Fruit fly (Drosophila melanogaster): Measurements from ENCODE around the gene CanA1.

DNA sequence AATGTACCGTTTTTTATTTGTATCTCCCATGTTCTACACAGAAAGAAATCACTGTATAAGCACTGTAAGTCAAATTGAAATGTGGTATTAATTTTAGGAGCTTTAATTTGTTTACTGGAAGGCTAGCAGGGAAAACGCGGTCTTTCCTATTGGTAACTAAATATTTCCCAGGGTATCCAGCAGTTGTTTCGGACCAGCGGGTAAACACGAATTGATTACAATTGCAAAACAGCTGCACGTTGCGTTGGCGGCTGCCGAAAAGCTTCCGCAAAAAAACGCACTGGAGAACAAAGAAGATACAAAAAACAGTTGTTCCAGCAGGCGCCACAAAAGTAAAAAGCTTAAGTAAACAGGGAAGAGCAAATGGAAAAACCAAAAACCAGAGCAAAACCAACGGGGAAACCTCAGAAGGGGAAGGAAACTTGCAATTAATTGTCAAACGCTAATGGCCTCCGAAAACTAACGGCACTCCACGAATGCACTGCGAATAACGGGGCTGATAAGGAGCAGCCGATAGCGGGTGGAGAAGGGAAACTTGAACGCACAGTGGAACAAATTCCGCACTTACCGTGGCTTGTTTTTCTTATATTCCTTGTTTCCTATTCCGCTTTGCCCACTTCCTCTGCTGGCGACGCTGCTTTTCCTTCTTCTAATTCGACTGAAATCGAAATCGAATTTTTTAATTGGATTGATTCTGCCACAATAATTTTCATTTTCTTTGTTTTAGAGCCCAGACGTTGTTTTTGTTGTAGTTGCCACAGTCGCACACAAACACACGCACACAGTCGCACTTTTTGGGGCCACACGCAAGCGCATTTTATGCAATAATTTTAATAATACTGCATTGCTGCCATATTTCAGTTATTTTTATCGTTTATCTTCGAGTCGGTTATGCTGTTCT, 20.9 kb downstream of the CanA1 start:
- TF ChIP-seq CG7101 (tag; optimal IDR thresholded peaks at IDR 0.05) (no peak), CG33017 (tag; optimal IDR thresholded peaks at IDR 0.05) (no peak), ovo (GFP tag; optimal IDR thresholded peaks at IDR 0.05) (peak; percentile 98), kay (GFP tag; ENCODE audit: borderline replicate concordance) (no peak), Mnt (GFP tag; optimal IDR thresholded peaks at IDR 0.05) (no peak), CG5204 (GFP tag; optimal IDR thresholded peaks at IDR 0.05) (peak; percentile 30), CG7045 (GFP tag; optimal IDR thresholded peaks at IDR 0.05) (peak; percentile 32)
